Fruit fly (Drosophila melanogaster): ENCODE measurements around the gene HGTX.

Gene HGTX

DNA sequence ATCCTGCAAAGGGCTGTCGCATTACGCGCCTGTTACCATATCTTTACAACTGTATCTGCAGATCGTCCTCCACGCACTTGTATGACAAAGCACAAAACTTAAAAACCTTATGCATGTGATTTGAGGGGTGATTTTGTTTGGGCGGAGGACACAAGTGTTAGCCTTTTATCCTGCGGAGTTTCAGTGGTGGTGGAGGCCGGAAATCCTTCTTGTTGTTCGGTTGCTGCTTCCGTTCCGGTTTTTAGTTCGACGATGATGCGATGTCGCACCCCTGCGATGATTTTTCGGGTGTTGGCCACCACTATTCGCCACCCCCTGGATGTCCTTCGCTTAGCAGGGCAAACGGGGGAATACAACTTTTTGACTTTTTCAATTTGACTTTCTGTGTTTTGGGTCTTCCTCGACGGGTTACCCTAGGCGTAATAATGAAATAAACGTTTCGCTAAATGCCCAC is 34.2 kb downstream of the HGTX start (continued):
- TF ChIP-seq D (optimal IDR thresholded peaks at IDR 0.05) (no peak), D (GFP tag; optimal IDR thresholded peaks at IDR 0.05) (no peak), Adf1 (GFP tag; IDR thresholded peaks at IDR 0.05) (no peak), CG10274 (GFP tag; optimal IDR thresholded peaks at IDR 0.05) (no peak), vvl (GFP tag; IDR thresholded peaks at IDR 0.05) (no peak), aop (GFP tag; IDR thresholded peaks at IDR 0.05) (no peak), tll (GFP tag; optimal IDR thresholded peaks at IDR 0.05) (peak in 1 of 2 experiments; percentile 90), BtbVII (GFP tag; optimal IDR thresholded peaks at IDR 0.05) (no peak), jigr1 (GFP tag; IDR thresholded peaks at IDR 0.05) (no peak), Xrp1 (GFP tag; IDR thresholded peaks at IDR 0.05) (no peak), knrl (GFP tag; IDR thresholded peaks at IDR 0.05; ENCODE audit: partially characterized antibody) (no peak), CTCF (GFP tag; optimal IDR thresholded peaks at IDR 0.05) (no peak), dpn (GFP tag; optimal IDR thresholded peaks at IDR 0.05) (no peak), wor (GFP tag; IDR thresholded peaks at IDR 0.05) (no peak), NC2β (GFP tag; optimal IDR thresholded peaks at IDR 0.05) (no peak), Mrtf (GFP tag; IDR thresholded peaks at IDR 0.05) (no peak), CG9215 (GFP tag; IDR thresholded peaks at IDR 0.05) (no peak), Sox102F (GFP tag; optimal IDR thresholded peaks at IDR 0.05) (no peak), caup (GFP tag; optimal IDR thresholded peaks at IDR 0.05; ENCODE audit: severe bottlenecking) (no peak), unpg (GFP tag; optimal IDR thresholded peaks at IDR 0.05) (no peak), p53 (GFP tag; optimal IDR thresholded peaks at IDR 0.05) (no peak), Scr (GFP tag; IDR thresholded peaks at IDR 0.05; ENCODE audit: partially characterized antibody) (no peak), kah (GFP tag; optimal IDR thresholded peaks at IDR 0.05) (no peak), gsb-n (tag; optimal IDR thresholded peaks at IDR 0.05) (peak; percentile 60), pfk (GFP tag; optimal IDR thresholded peaks at IDR 0.05) (peak; percentile 55), CG1024 (GFP tag; IDR thresholded peaks at IDR 0.05) (no peak), CG12744 (GFP tag; optimal IDR thresholded peaks at IDR 0.05) (no peak), CG3281 (GFP tag; optimal IDR thresholded peaks at IDR 0.05) (no peak), sisA (GFP tag; IDR thresholded peaks at IDR 0.05) (no peak), cato (GFP tag; optimal IDR thresholded peaks at IDR 0.05; ENCODE audit: borderline replicate concordance) (no peak), wdn (GFP tag; IDR thresholded peaks at IDR 0.05) (no peak), ewg (GFP tag; optimal IDR thresholded peaks at IDR 0.05) (no peak), zen (tag; optimal IDR thresholded peaks at IDR 0.05) (no peak), CG13123 (GFP tag; optimal IDR thresholded peaks at IDR 0.05) (no peak), twi (tag; optimal IDR thresholded peaks at IDR 0.05) (no peak), BEAF-32 (GFP tag; optimal IDR thresholded peaks at IDR 0.05) (peak; percentile 7), CG4707 (GFP tag; optimal IDR thresholded peaks at IDR 0.05) (no peak), CG11560 (tag; IDR thresholded peaks at IDR 0.05) (no peak), Bgb (GFP tag; IDR thresholded peaks at IDR 0.05; ENCODE audit: partially characterized antibody) (peak; percentile 25; the same call in 1 of the 2 replicates), CG1792 (GFP tag; optimal IDR thresholded peaks at IDR 0.05) (no peak), tgo (GFP tag; IDR thresholded peaks at IDR 0.05) (no peak), CG32772 (GFP tag; IDR thresholded peaks at IDR 0.05) (no peak), Lhr (GFP tag; optimal IDR thresholded peaks at IDR 0.05) (no peak), CG2678 (tag; optimal IDR thresholded peaks at IDR 0.05) (no peak), sim (GFP tag; IDR thresholded peaks at IDR 0.05) (no peak), row (GFP tag; IDR thresholded peaks at IDR 0.05) (peak; percentile 29; the same call in 1 of the 3 replicates), crc (GFP tag; optimal IDR thresholded peaks at IDR 0.05) (no peak), CG15696 (tag; optimal IDR thresholded peaks at IDR 0.05) (no peak), Hey (tag; optimal IDR thresholded peaks at IDR 0.05) (peak; percentile 56), Awh (GFP tag; IDR thresholded peaks at IDR 0.05) (no peak), CG18476 (GFP tag; optimal IDR thresholded peaks at IDR 0.05) (no peak), CG18599 (GFP tag; optimal IDR thresholded peaks at IDR 0.05) (no peak)
